Fruit fly (Drosophila melanogaster) S2 (cell line): ENCODE results near the gene CG9701.

Experiments
- CG8478 ChIP-seq: fragments of >200 bp; optimal IDR thresholded peaks from 2 replicates; lab custom pipeline; 2018
- CTCF ChIP-seq, 2 experiments: fragments of >200 bp; optimal IDR thresholded peaks; 2 replicates each; lab custom pipeline; 2018

DNA sequence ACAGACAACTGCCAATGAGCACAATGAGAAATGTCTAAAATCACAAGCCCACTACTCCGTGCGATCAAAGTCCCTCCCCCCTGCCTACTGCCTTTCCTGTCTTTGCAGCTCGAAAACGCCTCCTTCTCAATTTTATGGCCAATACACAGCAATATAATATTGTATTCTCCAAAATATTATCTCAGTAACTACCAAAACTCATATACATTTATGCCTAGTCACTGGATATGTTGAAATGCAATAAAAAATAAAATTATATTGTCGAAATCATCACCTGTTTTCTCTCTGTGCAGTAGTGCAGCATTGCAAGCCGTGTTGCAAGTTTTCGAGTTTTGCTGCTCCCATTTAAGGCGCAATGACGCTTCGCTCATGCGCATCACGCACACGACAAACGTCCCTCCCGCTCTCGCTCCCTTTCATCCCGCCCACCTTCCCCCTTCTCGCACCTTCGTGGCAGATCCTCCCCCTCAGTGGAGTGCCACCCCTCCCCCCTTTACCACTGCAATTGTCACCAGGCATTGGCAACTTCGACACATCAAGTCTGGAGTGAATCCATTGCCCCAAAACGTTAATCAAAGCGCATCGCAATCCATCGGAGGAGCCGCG lies 25.3 kb downstream of the CG9701 start:
- TF ChIP-seq CG8478 (lab: Kevin White, UChicago) (no peak), CTCF (optimal IDR thresholded peaks at IDR 0.05; lab: Kevin White, UChicago) (no peak)
